Fruit fly (Drosophila melanogaster) whole organism: ENCODE data around the gene eIF3f1.

Experiments
- CG8478 ChIP-seq: fragments of >200 bp; optimal IDR thresholded peaks from 2 replicates; lab custom pipeline; 2018; ENCODE audit warnings: inconsistent platforms
- Dll ChIP-seq: fragments of >200 bp; optimal IDR thresholded peaks from 2 replicates; lab custom pipeline; 2017
- psq ChIP-seq: fragments of >200 bp; optimal IDR thresholded peaks from 2 replicates; lab custom pipeline; 2017
- usp ChIP-seq: fragments of >200 bp; optimal IDR thresholded peaks from 2 replicates; lab custom pipeline; 2017; ENCODE audit warnings: missing biosample characterization, missing genetic modification characterization, mixed read lengths

DNA sequence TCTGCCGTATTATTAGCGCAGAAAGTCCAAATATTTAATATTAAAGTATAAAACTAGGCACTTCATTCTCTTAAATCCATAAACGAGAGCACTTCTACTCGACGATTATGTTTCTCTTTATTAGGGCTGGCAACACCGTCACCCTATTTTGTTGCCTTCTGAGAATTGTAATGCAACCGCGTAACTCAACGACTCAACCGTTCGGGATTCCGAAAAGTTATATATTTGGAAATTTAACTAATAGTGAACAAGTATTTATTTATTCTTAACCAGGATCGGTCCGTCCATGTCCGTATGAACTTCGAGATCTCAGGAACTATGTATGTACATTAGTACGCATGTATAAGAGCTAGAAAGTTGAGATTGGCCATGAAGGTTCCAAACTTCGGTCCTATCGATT, 35.8 kb upstream of the eIF3f1 start, which contains the start of gene atms:
- TF ChIP-seq CG8478 (no peak), psq (lab: Kevin White, UChicago) (no peak), usp (GFP tag; lab: Kevin White, UChicago) (no peak), Dll (no peak)
